Worm (Caenorhabditis elegans) whole organism, midembryonic: ENCODE results near the gene ddx-46.

Experiments used
- T22C8.4 ChIP-seq: fragments of 200-800 bp; sonication (Bioruptor generic); IDR thresholded peaks from 2 replicates; pipeline ENCODE4 v1.3.6; 2022; ENCODE audit warnings: missing genetic modification characterization, missing compliant biosample characterization
- cog-1 ChIP-seq: sonication (generic microtip); optimal IDR thresholded peaks from 2 replicates; lab custom pipeline; 2016; ENCODE audit warnings: missing genetic modification characterization, missing compliant biosample characterization
- flt-1 ChIP-seq: fragments of 200-800 bp; sonication (Bioruptor generic); IDR thresholded peaks from 2 replicates; pipeline ENCODE4 v1.3.6; 2022; ENCODE audit warnings: missing genetic modification characterization, missing compliant biosample characterization
- klf-2 ChIP-seq: fragments of 200-800 bp; sonication (Bioruptor generic); conservative IDR thresholded peaks from 2 replicates; pipeline ENCODE4 v1.3.6; 2022; ENCODE audit warnings: missing genetic modification reagents, missing genetic modification characterization, missing compliant biosample characterization
- med-1 ChIP-seq: sonication (generic microtip); optimal IDR thresholded peaks from 2 replicates; lab custom pipeline; 2017; ENCODE audit warnings: missing genetic modification characterization, mild to moderate bottlenecking, missing compliant biosample characterization, antibody characterized with exemption, missing genetic modification reagents; ENCODE audit not compliant: insufficient read depth
- ref-1 ChIP-seq: fragments of 200-800 bp; sonication (Bioruptor generic); conservative IDR thresholded peaks from 2 replicates; pipeline ENCODE4 v1.3.6; 2022; ENCODE audit warnings: missing genetic modification reagents, missing genetic modification characterization, missing compliant biosample characterization
- tab-1 ChIP-seq: fragments of 200-800 bp; sonication (Bioruptor generic); IDR thresholded peaks from 2 replicates; pipeline ENCODE4 v1.3.6; 2022; ENCODE audit warnings: missing genetic modification characterization, missing compliant biosample characterization
- ztf-23 ChIP-seq: fragments of 200-800 bp; sonication (Bioruptor generic); IDR thresholded peaks from 2 replicates; pipeline ENCODE4 v1.3.6; 2022; ENCODE audit warnings: missing genetic modification reagents, missing genetic modification characterization, missing compliant biosample characterization
- ztf-29 ChIP-seq: fragments of 200-800 bp; sonication (Bioruptor generic); IDR thresholded peaks from 2 replicates; pipeline ENCODE4 v1.3.6; 2022; ENCODE audit warnings: missing genetic modification reagents, missing genetic modification characterization, missing compliant biosample characterization

The ddx-46 gene

DNA sequence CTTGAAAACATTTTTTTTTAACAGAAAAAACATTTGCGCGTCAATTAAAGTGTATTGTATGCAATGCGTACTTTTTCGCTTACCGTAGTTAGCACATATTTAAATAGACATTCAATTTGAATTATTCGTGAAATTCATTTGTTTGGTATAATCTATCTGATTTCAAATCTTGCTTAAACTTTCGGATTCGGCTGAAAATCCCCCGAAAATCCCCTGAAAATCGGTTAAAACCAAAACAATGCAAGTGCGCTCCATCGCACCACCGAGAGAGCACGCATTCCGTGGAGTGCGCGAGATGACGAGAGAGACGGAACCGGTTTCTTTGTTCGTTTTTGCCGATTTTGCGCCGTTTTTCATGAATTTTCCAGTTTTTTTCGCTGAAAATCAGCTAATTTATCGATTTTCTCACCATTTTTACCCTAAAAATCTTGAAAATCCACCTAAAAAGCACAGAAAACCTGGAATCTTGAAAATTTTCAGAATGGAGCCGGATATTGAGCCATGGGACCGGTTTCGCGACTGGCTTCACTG lies 19.3 kb upstream of the ddx-46 start, which contains the start of gene F53H1.3:
Gene F53H1.3, plus strand, starts transcription at position 481 of the 531 bp plus-strand sequence.
- TF ChIP-seq flt-1 (GFP tag; lab: Robert Waterston, UW) (no peak), ztf-23 (GFP tag; lab: Robert Waterston, UW) (no peak), cog-1 (tag; lab: Kevin White, UChicago) (no peak), klf-2 (GFP tag; lab: Robert Waterston, UW) (no peak), tab-1 (GFP tag; lab: Robert Waterston, UW) (no peak), ref-1 (GFP tag; lab: Robert Waterston, UW) (no peak), T22C8.4 (GFP tag; lab: Robert Waterston, UW) (no peak), med-1 (GFP tag; lab: Kevin White, UChicago) (no peak), ztf-29 (GFP tag; lab: Robert Waterston, UW) (no peak)

DNA sequence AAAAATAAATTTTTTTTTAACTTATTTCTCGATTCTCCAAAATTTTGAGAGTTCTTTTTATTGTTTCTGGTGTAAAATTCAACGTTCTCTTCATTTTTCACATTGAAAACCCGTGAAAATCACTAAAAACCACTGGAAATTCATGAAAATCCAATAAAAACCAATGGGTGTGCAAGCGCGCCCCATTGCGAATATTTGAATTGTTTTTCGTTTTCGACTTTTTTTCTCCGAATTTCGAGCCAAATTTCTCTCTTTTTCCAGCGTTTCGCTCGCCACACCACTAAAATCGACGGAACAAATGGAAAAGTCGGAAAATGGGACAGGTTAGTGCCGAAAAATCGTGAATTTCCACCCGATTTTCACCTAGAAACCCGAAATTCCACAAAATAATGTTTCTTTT lies 887 bp upstream of the ddx-46 start:
- TF ChIP-seq ztf-23 (GFP tag; lab: Robert Waterston, UW) = no peak
- TF ChIP-seq klf-2 (GFP tag; lab: Robert Waterston, UW) = no peak
- no peak for TF ChIP-seq ref-1 (GFP tag; lab: Robert Waterston, UW)
- no peak for TF ChIP-seq med-1 (GFP tag; lab: Kevin White, UChicago)
- no peak for TF ChIP-seq ztf-29 (GFP tag; lab: Robert Waterston, UW)
- no peak for TF ChIP-seq T22C8.4 (GFP tag; lab: Robert Waterston, UW)
- TF ChIP-seq flt-1 (GFP tag; lab: Robert Waterston, UW) = no peak
- no peak for TF ChIP-seq cog-1 (tag; lab: Kevin White, UChicago)
- no peak for TF ChIP-seq tab-1 (GFP tag; lab: Robert Waterston, UW)

ce11 chrIV:1298984-1299383 lies 10.5 kb downstream of the ddx-46 start:
- TF ChIP-seq ztf-23 (GFP tag; lab: Robert Waterston, UW) = no peak
- TF ChIP-seq ztf-29 (GFP tag; lab: Robert Waterston, UW) = no peak
- TF ChIP-seq klf-2 (GFP tag; lab: Robert Waterston, UW) = no peak
- TF ChIP-seq flt-1 (GFP tag; lab: Robert Waterston, UW) = no peak
- TF ChIP-seq cog-1 (tag; lab: Kevin White, UChicago) = no peak
- no peak for TF ChIP-seq tab-1 (GFP tag; lab: Robert Waterston, UW)
- TF ChIP-seq med-1 (GFP tag; lab: Kevin White, UChicago) = no peak
- TF ChIP-seq ref-1 (GFP tag; lab: Robert Waterston, UW) = no peak
- TF ChIP-seq T22C8.4 (GFP tag; lab: Robert Waterston, UW) = no peak

ce11 chrIV:1289327-1289726 lies 20.1 kb downstream of the ddx-46 start, which contains the start of gene plst-1:
plst-1 (plus strand) TSS chrIV:1289627.
- TF ChIP-seq med-1 (GFP tag; lab: Kevin White, UChicago) (no peak), klf-2 (GFP tag; lab: Robert Waterston, UW) (no peak), ztf-29 (GFP tag; lab: Robert Waterston, UW) (no peak), flt-1 (GFP tag; lab: Robert Waterston, UW) (no peak), cog-1 (tag; lab: Kevin White, UChicago) (no peak)

DNA sequence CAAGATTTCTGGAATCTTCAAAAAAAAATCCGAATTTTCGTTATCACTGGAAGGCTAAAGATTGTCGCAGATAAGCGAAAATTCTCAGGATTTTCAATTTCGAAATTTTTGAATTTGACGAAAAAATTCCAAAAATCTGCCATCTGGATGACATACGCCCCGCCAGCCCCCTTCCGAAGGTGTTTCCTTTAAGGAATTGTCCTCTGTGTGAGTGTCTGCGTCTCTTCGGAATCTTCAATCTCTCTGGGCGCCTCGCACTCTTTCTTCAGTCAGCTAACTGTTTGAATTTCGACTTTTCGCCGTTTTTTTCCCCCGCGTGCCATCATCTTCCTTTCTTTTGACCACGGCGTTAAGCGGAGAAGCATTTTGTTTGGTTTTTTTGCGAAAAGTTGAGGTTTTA lies 22.9 kb downstream of the ddx-46 start:
- TF ChIP-seq T22C8.4 (GFP tag; lab: Robert Waterston, UW) = no peak
- no peak for TF ChIP-seq klf-2 (GFP tag; lab: Robert Waterston, UW)
- TF ChIP-seq med-1 (GFP tag; lab: Kevin White, UChicago) = no peak
- no peak for TF ChIP-seq flt-1 (GFP tag; lab: Robert Waterston, UW)
- no peak for TF ChIP-seq ztf-23 (GFP tag; lab: Robert Waterston, UW)
- no peak for TF ChIP-seq tab-1 (GFP tag; lab: Robert Waterston, UW)
- no peak for TF ChIP-seq cog-1 (tag; lab: Kevin White, UChicago)
- TF ChIP-seq ztf-29 (GFP tag; lab: Robert Waterston, UW) = no peak
- TF ChIP-seq ref-1 (GFP tag; lab: Robert Waterston, UW) = no peak

DNA sequence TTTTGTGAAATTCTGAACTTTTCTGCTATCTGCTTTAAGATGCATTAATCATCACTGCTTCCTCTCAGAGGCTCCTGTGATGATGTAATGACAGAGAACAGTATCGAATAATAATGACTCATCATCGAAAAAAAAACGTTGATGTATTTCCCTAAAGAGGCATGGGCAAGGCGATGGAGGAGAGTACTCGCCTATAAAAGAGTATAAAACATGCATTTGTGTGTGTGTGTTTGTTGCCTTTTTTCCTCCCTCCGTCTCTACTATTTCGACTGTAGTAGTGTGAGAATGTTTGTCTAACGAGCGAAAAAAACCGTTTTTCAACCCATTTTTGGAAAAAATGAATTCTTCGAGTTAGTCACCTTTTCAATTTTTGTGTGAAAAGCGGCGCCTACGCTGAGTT lies 24.6 kb downstream of the ddx-46 start:
- TF ChIP-seq klf-2 (GFP tag; lab: Robert Waterston, UW) (no peak), med-1 (GFP tag; lab: Kevin White, UChicago) (no peak), ref-1 (GFP tag; lab: Robert Waterston, UW) (no peak), T22C8.4 (GFP tag; lab: Robert Waterston, UW) (no peak), tab-1 (GFP tag; lab: Robert Waterston, UW) (no peak), ztf-23 (GFP tag; lab: Robert Waterston, UW) (no peak), cog-1 (tag; lab: Kevin White, UChicago) (no peak)

DNA sequence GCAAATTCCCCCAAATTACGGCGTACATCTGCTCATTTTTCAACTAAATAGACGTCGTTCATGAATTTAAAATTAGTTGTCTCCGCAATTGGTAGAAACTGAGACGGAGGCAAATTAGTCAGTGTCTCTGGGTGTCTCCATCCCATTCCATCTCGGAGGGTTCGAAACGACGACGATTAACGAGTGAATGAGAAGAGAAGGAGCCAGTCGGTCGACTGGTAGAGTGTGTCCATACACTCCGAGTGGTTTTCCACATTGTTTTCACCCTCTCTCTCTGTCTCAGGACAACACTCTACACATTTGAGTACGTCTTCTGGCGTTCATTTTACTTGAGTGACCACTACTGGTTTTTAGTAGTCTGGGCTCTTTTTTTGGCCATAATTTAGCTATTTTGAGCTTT lies 30.5 kb downstream of the ddx-46 start:
- TF ChIP-seq klf-2 (GFP tag; lab: Robert Waterston, UW) = no peak
- TF ChIP-seq ztf-23 (GFP tag; lab: Robert Waterston, UW) = no peak
- TF ChIP-seq ref-1 (GFP tag; lab: Robert Waterston, UW) = no peak
- no peak for TF ChIP-seq cog-1 (tag; lab: Kevin White, UChicago)
- no peak for TF ChIP-seq tab-1 (GFP tag; lab: Robert Waterston, UW)
- TF ChIP-seq med-1 (GFP tag; lab: Kevin White, UChicago) = no peak
- TF ChIP-seq T22C8.4 (GFP tag; lab: Robert Waterston, UW) = no peak
- no peak for TF ChIP-seq flt-1 (GFP tag; lab: Robert Waterston, UW)
- no peak for TF ChIP-seq ztf-29 (GFP tag; lab: Robert Waterston, UW)

DNA sequence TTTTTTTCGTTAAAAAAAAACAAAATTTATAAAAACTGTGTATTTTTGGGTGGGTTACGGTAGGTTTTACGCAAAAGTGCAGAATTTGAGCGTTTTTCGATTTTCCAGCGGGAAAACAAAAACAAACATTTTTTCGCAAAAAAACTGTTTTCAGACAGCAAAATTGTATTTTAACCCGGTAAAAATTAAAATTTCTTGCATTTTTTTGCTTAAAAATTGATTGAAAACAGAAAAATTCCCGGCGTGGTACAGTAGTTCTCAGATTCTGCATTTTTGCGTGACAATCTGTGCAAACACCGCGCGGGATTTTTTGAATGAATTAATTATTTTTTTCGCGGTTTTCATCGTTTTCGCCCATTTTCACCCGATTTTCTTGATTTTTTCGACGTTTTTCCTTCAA lies 32.4 kb downstream of the ddx-46 start:
- TF ChIP-seq med-1 (GFP tag; lab: Kevin White, UChicago) (no peak), ztf-23 (GFP tag; lab: Robert Waterston, UW) (no peak), flt-1 (GFP tag; lab: Robert Waterston, UW) (no peak), T22C8.4 (GFP tag; lab: Robert Waterston, UW) (no peak), klf-2 (GFP tag; lab: Robert Waterston, UW) (no peak), ztf-29 (GFP tag; lab: Robert Waterston, UW) (no peak), cog-1 (tag; lab: Kevin White, UChicago) (no peak), ref-1 (GFP tag; lab: Robert Waterston, UW) (no peak), tab-1 (GFP tag; lab: Robert Waterston, UW) (no peak)
